Worm (Caenorhabditis elegans) whole organism, dauer: ENCODE measurements around the gene ckr-2.

Source experiments
- unc-62 ChIP-seq: sonication (generic microtip); optimal IDR thresholded peaks from 2 replicates; lab custom pipeline; 2017; ENCODE audit warnings: missing biosample characterization, missing genetic modification reagents, missing genetic modification characterization

ckr-2 gene

DNA sequence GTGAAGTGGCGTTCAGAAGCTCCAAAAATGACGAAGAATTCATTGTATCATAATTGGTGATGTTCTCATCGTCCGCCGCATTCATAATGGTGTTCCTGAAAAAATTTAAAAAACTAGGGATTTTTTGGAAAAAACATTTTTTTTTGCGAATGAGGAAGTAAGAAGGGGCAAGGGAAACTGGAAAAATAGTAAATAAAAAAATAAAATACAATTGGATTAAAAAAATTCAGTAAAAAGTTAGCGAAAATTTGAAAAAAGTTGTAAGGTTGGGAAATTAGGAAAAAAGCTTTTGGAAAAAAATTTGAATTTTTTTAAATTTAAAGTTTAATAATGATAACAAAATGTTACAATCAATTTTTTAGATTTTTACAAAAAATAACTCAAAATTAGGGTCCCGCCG is at the start of gene ckr-2:
ckr-2 (minus strand) TSS at position 101 of the 400 bp plus-strand sequence.
- TF ChIP-seq unc-62 = no peak

DNA sequence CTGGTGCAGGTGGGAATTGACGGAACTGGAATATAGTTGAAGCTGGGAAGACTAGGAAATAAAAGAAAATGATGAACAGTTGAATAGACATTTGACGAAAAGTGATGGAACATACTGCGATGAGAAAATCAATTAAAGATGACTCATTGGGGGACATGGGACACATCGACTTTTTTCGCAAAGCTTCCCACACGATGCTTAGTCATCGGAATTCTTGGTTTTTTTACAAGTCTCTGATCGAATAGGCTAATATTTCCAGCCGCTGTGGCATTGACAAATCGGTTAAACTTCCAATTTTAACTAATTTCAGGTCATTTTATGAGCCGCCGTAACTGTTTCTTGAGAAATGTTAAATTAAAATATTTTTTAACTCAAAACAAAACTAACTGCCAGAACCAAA is 46.9 kb upstream of the ckr-2 start, which contains the start of gene Y39A3A.3:
Y39A3A.3 (minus strand) TSS at position 101 of the 400 bp plus-strand sequence.
- no peak for TF ChIP-seq unc-62

DNA sequence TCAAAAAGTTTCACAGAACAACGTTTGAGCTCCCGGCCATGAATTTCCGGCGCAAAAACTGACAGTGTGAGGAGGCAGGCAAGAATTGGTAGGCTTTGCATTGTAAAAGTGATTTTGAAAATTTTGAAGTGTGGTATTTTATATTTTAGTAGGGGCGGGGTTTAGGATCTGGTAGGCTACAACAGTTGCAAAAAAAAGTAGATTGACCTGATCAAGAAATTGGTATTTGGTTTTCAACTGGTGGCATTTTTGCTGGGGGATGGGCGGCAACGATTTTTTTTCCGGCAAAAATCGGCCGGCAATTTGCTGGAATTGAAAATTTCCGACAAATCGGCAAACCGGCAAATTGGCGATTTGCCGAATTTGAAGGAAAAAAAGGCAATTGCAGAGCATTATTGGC is 39.5 kb upstream of the ckr-2 start, which contains the start of gene ins-16:
ins-16 (minus strand) TSS at position 101 of the 400 bp plus-strand sequence.
- TF ChIP-seq unc-62 = no peak

DNA sequence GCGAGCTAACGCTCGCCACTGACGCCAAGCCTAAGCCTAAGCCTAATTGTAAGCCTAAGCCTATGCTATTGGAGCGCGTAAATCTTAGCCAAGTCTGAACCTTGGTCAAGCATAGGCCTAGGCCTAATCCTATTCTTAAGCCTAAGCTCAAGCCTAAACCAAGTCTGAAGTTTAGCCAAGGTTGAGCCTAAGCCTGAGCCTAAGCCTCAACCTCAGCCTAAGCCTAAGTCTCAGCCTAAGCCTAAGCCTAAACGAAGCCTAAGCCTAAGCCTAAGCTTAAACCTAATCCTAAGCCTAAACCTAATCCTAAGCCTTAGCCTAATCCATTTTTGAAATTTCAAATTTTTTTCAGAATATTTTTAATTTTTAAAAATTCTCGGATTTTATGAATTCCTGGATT is 38.7 kb upstream of the ckr-2 start:
- no peak for TF ChIP-seq unc-62

DNA sequence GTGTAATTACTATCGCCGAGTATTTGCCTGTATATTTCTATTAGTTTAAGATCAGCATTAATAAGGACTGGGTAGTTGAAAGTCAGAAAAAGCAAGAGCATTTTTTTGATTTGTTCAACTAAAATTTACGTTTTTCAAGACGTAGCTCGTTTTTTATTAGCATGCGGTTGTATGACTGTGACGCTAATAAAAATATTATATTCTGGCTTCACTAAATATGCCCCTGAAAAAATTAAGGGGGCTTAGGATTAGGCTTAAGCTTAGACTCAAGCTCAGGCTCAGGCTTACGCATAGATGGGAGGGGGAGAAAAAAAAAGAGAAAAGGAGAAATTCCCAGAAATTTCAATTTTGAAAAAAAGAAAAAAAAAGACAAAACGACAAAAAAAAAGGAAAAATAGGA is 36.2 kb upstream of the ckr-2 start, which contains the start of gene Y39A3A.2:
Y39A3A.2 (minus strand) TSS at position 101 of the 400 bp plus-strand sequence.
- TF ChIP-seq unc-62 = no peak

DNA sequence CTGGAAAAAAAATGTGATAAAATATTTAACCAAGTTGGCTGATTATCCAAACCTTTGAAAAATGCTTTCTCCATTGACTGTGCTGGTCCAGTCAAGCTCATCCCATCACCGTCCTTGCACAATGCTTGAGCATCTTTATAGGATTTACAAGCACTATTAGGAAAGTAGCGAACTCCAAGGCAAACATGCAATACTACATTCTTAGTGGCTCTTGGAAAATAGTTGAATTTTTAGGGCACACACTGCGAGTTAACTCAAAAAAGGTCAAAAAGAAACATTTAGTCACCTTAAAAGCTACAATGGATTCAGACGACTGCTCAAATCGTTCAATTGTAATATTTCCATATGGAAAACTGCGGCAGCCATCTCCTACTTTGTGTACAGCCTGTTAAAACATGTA is 32.7 kb upstream of the ckr-2 start, which contains the start of gene M01E10.3:
M01E10.3 (minus strand) TSS at position 101 of the 400 bp plus-strand sequence.
- TF ChIP-seq unc-62 = no peak

DNA sequence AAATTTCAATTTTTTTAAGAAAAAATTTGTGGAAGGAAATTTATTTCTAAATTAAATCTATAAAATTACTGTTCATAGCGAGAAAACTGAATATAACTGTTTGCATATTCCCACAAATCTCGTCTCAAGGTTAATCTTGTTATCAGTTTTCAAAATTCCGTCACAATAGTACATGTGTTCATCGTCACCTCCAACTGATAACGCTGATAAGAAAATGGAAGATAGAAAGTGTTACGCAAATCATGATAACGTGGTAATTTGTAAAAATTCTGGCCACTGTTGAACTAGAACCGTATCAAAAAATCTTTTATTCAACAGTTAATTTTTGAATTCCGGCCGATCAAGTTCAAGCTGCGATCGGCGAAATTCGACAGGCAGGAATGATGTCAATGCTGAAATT is 32.0 kb upstream of the ckr-2 start:
- no peak for TF ChIP-seq unc-62

DNA sequence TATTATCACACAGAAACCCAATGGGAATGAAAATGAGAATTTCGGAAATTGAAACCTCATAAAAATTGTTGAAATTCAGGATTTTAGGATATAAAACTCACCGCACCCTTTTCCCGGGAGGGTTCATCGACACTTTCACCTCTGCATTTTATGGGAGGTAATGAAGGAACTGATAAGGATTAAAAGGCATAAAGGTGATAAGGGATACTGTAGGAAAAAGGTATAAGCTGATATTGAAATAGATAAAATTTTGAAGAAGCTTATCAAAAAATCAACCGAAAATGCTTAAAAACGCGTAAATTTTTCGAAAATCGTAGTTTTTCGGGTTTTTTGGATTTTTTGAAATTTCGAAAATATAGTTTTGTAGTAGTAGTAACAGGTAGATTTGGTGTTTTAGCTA is 29.1 kb upstream of the ckr-2 start:
- no peak for TF ChIP-seq unc-62

DNA sequence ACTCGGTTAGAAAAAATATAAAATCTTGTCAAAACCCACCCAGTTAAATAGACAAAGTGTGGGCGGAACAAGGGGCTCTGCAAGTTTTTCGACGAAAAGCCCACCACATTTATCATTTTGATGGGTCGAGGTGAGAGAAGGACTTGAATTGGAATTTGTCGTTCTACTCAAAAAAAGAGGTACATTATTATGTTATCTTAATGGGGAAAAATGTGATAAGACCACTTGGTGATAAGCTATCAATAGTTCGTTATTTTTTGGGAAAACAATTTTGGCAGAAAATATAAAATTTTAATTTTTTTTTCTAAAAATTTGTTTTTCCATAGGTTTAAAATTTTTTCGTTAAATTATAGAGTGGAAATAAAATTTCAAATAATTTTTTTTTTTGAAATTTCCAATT is 28.4 kb upstream of the ckr-2 start:
- no peak for TF ChIP-seq unc-62

DNA sequence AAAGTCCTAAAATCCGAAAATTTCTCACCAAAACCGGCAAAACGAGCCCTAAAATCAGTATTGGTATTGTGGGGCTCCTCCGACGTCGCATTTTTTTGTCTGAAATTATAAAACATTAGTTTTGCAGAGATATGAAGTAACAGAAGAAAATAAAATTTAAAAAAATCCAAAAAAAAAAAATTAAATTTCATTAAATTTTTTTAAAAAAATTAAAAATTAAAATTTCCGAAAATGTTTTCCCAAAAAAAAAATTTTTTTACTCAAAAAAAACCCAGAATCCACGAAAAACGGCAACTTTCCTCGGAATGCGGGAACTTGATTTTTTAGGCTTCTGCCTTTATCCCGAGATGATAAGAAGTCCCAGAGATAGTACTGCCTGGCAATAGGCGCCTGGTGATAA is 26.5 kb upstream of the ckr-2 start, which contains the start of gene dpy-1:
dpy-1 (minus strand) TSS at position 101 of the 400 bp plus-strand sequence.
- TF ChIP-seq unc-62 = no peak

DNA sequence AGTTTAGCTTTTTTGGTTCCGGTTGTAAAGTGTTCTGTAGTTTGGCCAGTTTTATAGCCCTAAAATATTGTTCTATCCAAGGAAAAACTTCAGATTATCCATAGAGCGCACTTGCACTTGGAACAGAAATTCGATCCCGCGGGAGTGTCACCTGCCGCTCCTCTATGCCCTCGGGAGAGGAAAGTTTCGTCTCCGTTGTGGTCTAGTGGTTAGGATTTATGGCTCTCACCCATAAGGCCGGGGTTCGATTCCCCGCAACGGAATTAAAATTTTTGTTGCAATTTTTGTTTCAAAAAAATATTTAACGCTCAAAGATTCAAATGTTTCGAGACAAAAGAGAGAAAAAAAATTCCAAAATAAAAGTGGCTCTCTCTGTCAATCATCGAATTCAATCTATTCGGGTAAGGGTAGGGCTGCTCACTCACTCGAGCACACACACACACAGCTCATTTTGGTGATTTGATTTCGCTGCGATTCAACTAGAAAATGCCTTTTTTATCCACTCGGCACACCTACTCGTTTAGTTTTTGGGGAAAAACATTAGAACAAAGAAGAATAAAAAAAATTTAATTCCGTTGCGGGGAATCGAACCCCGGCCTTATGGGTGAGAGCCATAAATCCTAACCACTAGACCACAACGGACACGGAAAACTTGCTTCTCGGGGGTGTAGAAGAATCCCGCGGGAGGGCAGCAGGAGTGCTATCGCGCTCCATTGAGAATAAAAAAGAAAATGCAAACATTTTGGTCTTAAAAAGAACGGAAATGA is 11.1 kb upstream of the ckr-2 start:
- no peak for TF ChIP-seq unc-62

DNA sequence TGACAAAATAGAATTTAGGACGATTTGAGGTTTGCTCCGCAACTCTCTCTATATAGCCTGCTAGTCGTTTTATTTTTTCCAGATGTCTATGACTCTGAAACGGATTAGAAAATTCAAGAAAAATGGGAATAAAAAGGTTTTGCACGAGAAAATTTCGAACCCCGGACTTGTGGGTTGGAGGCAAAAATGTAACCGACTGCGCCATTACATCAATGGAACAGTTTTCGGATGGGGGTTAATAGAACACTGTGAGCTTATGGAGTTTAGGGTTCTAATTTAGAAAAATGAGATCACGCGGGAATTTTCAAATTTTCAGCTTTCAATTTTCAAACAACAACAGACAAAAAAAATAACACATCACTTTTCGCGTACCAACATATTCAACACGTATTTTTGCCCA is 10.4 kb upstream of the ckr-2 start:
- no peak for TF ChIP-seq unc-62

DNA sequence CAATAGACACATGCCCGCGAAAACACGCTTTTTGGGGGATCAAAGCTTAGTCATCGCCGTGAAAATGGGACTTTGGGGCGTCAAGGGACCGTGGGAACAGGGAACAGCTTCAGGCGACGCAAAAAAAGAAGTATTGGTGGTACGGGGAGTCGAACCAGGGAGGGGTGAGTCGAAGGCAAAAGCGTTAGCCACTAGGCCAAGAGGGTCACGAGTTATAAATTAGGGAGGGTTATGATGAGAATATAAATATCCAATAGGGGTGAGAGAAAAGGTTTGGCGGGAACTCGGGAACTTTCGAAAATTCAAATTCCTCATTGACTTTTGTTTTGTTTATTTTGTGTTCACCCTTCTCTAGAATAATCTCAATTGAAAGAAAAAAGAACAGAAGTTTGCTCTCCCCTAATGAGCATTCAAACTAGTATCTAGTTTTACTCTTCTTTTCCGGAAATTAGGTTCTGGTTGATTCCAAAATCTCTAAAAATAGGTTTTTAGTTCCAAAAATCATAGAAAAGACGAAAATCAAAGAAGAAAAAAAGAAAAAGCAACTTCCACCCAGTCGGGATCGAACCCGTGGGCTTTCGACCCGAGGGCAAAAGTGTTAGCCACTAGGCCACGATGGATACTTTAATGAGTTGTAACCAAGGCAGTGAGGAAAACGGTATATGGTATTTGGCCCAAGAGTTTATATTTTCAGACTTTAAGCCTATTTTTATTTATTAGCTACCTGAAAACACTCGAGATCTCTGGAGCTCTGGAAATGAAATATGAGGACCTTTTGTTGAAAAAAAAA is 9.6 kb upstream of the ckr-2 start:
- TF ChIP-seq unc-62 = no peak

DNA sequence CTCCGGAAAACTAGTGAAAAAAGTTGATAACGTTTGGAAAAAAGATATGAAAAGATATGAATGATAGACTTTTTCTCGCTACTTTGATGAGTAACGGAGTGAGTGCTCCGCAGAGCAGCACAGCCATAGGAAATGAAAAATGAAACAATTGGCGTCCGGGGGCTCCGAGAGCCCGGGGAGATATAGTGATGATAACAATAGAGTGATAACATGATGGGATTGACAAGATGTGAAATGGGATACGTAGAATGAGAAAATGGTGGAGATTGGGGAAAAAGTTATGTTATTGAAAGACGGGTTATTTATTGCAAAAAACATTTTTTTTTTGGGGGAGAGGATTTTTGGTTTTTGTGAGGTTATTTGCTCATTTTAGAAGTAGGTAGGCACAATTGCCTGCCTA is 6.1 kb upstream of the ckr-2 start:
- no peak for TF ChIP-seq unc-62

DNA sequence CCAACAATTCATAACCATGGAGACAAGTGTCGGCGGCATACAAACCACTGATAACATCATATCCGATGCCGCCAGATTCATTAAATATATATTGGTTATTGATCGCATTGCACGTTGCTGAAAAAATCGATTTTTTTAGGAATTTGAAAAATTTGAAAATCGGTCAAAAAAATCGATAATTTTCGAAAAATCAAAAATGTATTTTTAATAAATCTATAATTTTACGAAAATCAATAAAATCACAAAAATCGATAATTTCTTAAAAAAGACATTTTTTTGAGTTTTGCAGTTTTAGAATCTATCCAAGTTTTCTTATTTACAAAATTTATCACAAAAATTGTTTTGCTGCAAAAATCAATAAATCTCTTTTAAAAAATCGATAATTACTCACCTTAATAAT is 5.9 kb downstream of the ckr-2 start:
- no peak for TF ChIP-seq unc-62

DNA sequence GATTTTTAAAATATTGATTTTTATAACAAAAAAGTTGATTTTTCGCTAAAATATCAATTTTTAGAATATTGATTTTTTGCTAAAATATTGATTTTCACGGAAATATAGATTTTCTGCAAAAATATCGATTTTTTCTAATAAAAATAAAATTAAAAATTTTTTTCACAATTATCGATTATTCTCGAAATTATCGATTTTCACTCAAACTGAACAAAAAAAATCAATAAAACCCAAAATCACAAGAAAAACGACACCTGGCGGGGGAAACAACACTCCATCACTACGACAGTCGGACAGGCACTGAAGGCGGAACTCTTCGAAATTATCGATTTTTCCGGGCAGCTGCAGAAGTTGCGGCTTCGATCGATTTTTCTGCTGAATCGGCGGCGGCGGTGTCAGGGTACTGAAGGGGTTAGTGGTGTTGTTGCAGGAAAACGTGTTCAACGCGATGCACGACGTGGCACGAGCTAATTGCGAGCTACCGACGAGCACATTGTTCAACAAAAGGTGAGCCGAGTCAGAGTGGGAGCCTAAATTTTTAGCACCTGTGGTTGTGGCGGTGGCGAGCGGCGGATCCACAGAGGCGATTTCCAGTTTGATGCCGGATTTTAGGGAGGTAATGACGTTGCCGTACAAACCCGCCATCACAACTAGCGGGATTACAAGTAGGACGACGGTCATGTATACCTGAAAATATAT is 8.1 kb downstream of the ckr-2 start:
- no peak for TF ChIP-seq unc-62

DNA sequence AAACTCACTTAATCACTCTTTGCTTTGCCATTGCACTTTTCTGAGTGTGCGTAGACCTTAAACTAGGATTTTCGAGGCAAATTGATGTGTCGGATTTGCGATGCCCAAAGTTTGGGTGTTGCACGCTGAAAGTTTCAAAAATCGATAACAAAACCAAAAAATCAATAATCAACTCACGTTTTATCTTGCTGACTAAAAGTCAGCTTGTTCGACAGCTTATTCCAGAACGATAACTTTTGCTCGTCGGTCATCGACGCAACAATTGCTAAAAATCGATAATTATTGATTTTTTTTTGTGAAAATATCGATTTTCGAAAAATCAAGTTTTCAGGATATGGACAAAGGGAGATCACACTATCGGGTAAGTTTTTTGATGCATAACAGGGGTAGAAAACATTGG is 8.8 kb downstream of the ckr-2 start:
- TF ChIP-seq unc-62 = no peak
